Worm (Caenorhabditis elegans): ENCODE results near the gene taf-11.1.

ce11 chrX:4282380-4282779 is 27.4 kb downstream of the taf-11.1 start, which contains the start of gene C52B9.19:
- TF ChIP-seq fos-1 (tag; optimal IDR thresholded peaks at IDR 0.05) (no peak), nhr-25 (tag; optimal IDR thresholded peaks at IDR 0.05) (no peak), elt-2 (tag; optimal IDR thresholded peaks at IDR 0.05) (peak; percentile 68), pha-4 (tag; optimal IDR thresholded peaks at IDR 0.05) (peak; percentile 57), unc-39 (tag; optimal IDR thresholded peaks at IDR 0.05) (no peak), ama-1 (optimal IDR thresholded peaks at IDR 0.05) (no peak), ztf-11 (tag; optimal IDR thresholded peaks at IDR 0.05) (no peak), nhr-43 (tag; optimal IDR thresholded peaks at IDR 0.05; ENCODE audit: poor library complexity, severe bottlenecking) (no peak), nhr-76 (tag; optimal IDR thresholded peaks at IDR 0.05) (no peak), nfya-1 (tag; optimal IDR thresholded peaks at IDR 0.05; ENCODE audit: insufficient read depth) (no peak), nhr-11 (tag; optimal IDR thresholded peaks at IDR 0.05) (no peak)
